Worm (Caenorhabditis elegans): Measurements from ENCODE around the gene C05B5.1.

The C05B5.1 gene

ce11 chrIII:9956123-9956522 is 32.1 kb downstream of the C05B5.1 start, which contains the start of gene mog-1:
Gene mog-1, minus strand, starts transcription at chrIII:9956215.
- TF ChIP-seq hmg-1.2 (GFP tag; IDR thresholded peaks at IDR 0.05) (peak; percentile 63; the same call in 1 of the 2 replicates), pha-4 (tag; optimal IDR thresholded peaks at IDR 0.05) (no peak), egl-44 (GFP tag; IDR thresholded peaks at IDR 0.05) (no peak)

DNA sequence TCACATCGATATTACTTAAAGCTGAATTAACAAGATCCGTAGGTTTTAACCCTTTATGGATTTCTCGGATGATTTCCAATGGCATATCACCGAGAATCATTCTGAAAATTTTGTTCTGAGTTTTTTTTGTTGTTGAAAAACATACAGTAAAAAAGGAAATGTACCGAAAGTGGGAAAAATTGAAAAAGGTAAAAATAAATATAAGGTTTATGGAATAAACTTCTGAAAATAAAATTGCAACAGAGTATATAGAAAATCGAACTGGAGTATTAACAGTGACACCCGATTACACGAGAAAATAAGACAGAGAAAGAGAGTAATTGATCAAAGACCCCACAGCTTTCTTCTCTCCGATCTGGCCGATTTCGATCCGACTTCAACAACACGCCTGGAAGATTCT is 36.4 kb downstream of the C05B5.1 start, which contains the start of gene K03H1.11:
K03H1.11 (minus strand) TSS at position 101 of the 400 bp plus-strand sequence.
- TF ChIP-seq Y95B8A.8 (GFP tag; IDR thresholded peaks at IDR 0.05) (no peak), nhr-27 (tag; optimal IDR thresholded peaks at IDR 0.05) (no peak), Y53F4B.3 (GFP tag; IDR thresholded peaks at IDR 0.05) (no peak), K11D2.4 (GFP tag; IDR thresholded peaks at IDR 0.05) (no peak), hmg-20 (GFP tag; IDR thresholded peaks at IDR 0.05) (no peak), tbp1 (GFP tag; optimal IDR thresholded peaks at IDR 0.05) (no peak), sea-2 (GFP tag; IDR thresholded peaks at IDR 0.05) (no peak), zim-3 (tag; optimal IDR thresholded peaks at IDR 0.05) (no peak), madf-6 (GFP tag; IDR thresholded peaks at IDR 0.05) (no peak), ceh-91 (GFP tag; IDR thresholded peaks at IDR 0.05) (no peak), ceh-100 (GFP tag; IDR thresholded peaks at IDR 0.05) (no peak), egrh-3 (GFP tag; IDR thresholded peaks at IDR 0.05) (no peak), ztf-28 (GFP tag; IDR thresholded peaks at IDR 0.05) (no peak), gei-17 (GFP tag; optimal IDR thresholded peaks at IDR 0.05) (no peak), pbrm-1 (GFP tag; IDR thresholded peaks at IDR 0.05) (no peak), fkh-3 (tag; optimal IDR thresholded peaks at IDR 0.05) (no peak), aptf-2 (GFP tag; conservative IDR thresholded peaks at IDR 0.05) (no peak), rpc-1 (optimal IDR thresholded peaks at IDR 0.05) (no peak), rpc-1 (tag; optimal IDR thresholded peaks at IDR 0.05) (no peak)

- TF ChIP-seq hmg-1.2 (GFP tag; IDR thresholded peaks at IDR 0.05) (peak; percentile 24; the same call in 1 of the 2 replicates), ccch-3 (GFP tag; optimal IDR thresholded peaks at IDR 0.05) (no peak)
Measured at ce11 chrIII:9950244-9950643, 38.0 kb downstream of the C05B5.1 start, which contains the start of gene K03H1.13. Gene K03H1.13, minus strand, starts transcription at chrIII:9950344.

- TF ChIP-seq lir-1 (GFP tag; conservative IDR thresholded peaks at IDR 0.05): no peak
- TF ChIP-seq lag-1 (GFP tag; IDR thresholded peaks at IDR 0.05): no peak
- TF ChIP-seq lsl-1 (GFP tag; optimal IDR thresholded peaks at IDR 0.05): peak; percentile 89
- TF ChIP-seq rec-8 (tag; optimal IDR thresholded peaks at IDR 0.05): no peak
- TF ChIP-seq atf-7 (tag; optimal IDR thresholded peaks at IDR 0.05): no peak
- peak; percentile 53 for TF ChIP-seq xnd-1 (tag; optimal IDR thresholded peaks at IDR 0.05)
- no peak for TF ChIP-seq hrde-1 (tag; optimal IDR thresholded peaks at IDR 0.05; ENCODE audit: borderline replicate concordance)
- TF ChIP-seq madf-8 (GFP tag; conservative IDR thresholded peaks at IDR 0.05): peak; percentile 50
- TF ChIP-seq F55B11.4 (tag; optimal IDR thresholded peaks at IDR 0.05; ENCODE audit: borderline replicate concordance, insufficient read depth): no peak
- TF ChIP-seq F49E8.2 (tag; optimal IDR thresholded peaks at IDR 0.05; ENCODE audit: insufficient read depth): no peak
- TF ChIP-seq ets-4 (GFP tag; optimal IDR thresholded peaks at IDR 0.05): no peak
- peak; percentile 50 for TF ChIP-seq F33H1.4 (GFP tag; IDR thresholded peaks at IDR 0.05)
- no peak for TF ChIP-seq B0336.3 (GFP tag; IDR thresholded peaks at IDR 0.05)
- TF ChIP-seq efl-1 (GFP tag; optimal IDR thresholded peaks at IDR 0.05): peak; percentile 21
- 0 out of 2 replicates have a peak, but pooled peaks have one; percentile 22 for TF ChIP-seq madf-6 (GFP tag; IDR thresholded peaks at IDR 0.05)
- no peak for TF ChIP-seq F10E7.11 (tag; optimal IDR thresholded peaks at IDR 0.05)
- TF ChIP-seq tbx-9 (tag; optimal IDR thresholded peaks at IDR 0.05; ENCODE audit: borderline replicate concordance): no peak
- peak; percentile 62; the same call in 1 of the 2 replicates for TF ChIP-seq ceh-91 (GFP tag; IDR thresholded peaks at IDR 0.05)
- TF ChIP-seq F23B12.7 (tag; optimal IDR thresholded peaks at IDR 0.05; ENCODE audit: insufficient read depth): no peak
- 0 out of 2 replicates have a peak, but pooled peaks have one; percentile 7 for TF ChIP-seq dox-1 (GFP tag; IDR thresholded peaks at IDR 0.05)
- TF ChIP-seq egl-18 (GFP tag; IDR thresholded peaks at IDR 0.05): no peak
Measured at ce11 chrIII:9946806-9947419, 41.3 kb downstream of the C05B5.1 start, which contains the start of gene K03H1.7. Gene K03H1.7, plus strand, starts transcription at chrIII:9947405.

All from whole organism, young adult.